Worm (Caenorhabditis elegans): ENCODE results near the gene ugt-44.

ce11 chrIV:10453001-10453400 lies 16.5 kb upstream of the ugt-44 start, which contains the start of gene F01D4.8:
- TF ChIP-seq aly-2 (tag; optimal IDR thresholded peaks at IDR 0.05) (no peak), lin-13 (GFP tag; optimal IDR thresholded peaks at IDR 0.05) (no peak), nhr-237 (tag; optimal IDR thresholded peaks at IDR 0.05) (no peak), nhr-129 (tag; optimal IDR thresholded peaks at IDR 0.05) (no peak), ZK546.5 (tag; optimal IDR thresholded peaks at IDR 0.05) (no peak), lsy-2 (tag; optimal IDR thresholded peaks at IDR 0.05) (no peak), unc-39 (tag; optimal IDR thresholded peaks at IDR 0.05) (no peak), blmp-1 (tag; optimal IDR thresholded peaks at IDR 0.05; ENCODE audit: insufficient read depth) (no peak), unc-62 (GFP tag; optimal IDR thresholded peaks at IDR 0.05) (no peak), skn-1 (tag; optimal IDR thresholded peaks at IDR 0.05) (no peak)

All from whole organism, L2 larva.